Worm (Caenorhabditis elegans) whole organism, L2 larva: ENCODE data around the gene F49F1.11.

ENCODE experiments used
- R02D3.7 ChIP-seq: fragments of 150-350 bp; optimal IDR thresholded peaks from 2 replicates; lab custom pipeline; 2014; ENCODE audit warnings: missing biosample characterization, missing genetic modification characterization
- blmp-1 ChIP-seq: sonication (generic microtip); optimal IDR thresholded peaks from 2 replicates; lab custom pipeline; 2017; ENCODE audit warnings: missing genetic modification characterization, mild to moderate bottlenecking, missing compliant biosample characterization, antibody characterized with exemption, moderate library complexity; ENCODE audit not compliant: insufficient read depth
- crh-2 ChIP-seq: sonication (generic microtip); optimal IDR thresholded peaks from 2 replicates; lab custom pipeline; 2017; ENCODE audit warnings: missing biosample characterization, missing genetic modification characterization
- lin-11 ChIP-seq: fragments of 150-350 bp; sonication (generic microtip); optimal IDR thresholded peaks from 2 replicates; lab custom pipeline; 2014; ENCODE audit warnings: missing biosample characterization, missing genetic modification characterization, inconsistent platforms, mixed read lengths
- mbf-1 ChIP-seq: sonication (generic microtip); optimal IDR thresholded peaks from 2 replicates; lab custom pipeline; 2017; ENCODE audit warnings: missing biosample characterization, missing genetic modification characterization
- nhr-12 ChIP-seq: fragments of 150-350 bp; optimal IDR thresholded peaks from 2 replicates; lab custom pipeline; 2014; ENCODE audit warnings: missing biosample characterization, missing genetic modification characterization
- nhr-23 ChIP-seq: fragments of 150-350 bp; optimal IDR thresholded peaks from 2 replicates; lab custom pipeline; 2014; ENCODE audit warnings: missing biosample characterization, missing genetic modification reagents, missing genetic modification characterization
- sma-9 ChIP-seq, 2 experiments: fragments of 150-350 bp in 1 of 2; sonication (generic microtip) in 1 of 2; optimal IDR thresholded peaks; 2 replicates each; lab custom pipeline; 2014 to 2016; ENCODE audit warnings: missing genetic modification characterization in 2 of 2, mild to moderate bottlenecking in 1 of 2, missing biosample characterization in 1 of 2, missing compliant biosample characterization in 1 of 2, missing genetic modification reagents in 1 of 2, moderate library complexity in 1 of 2
- snpc-4 ChIP-seq: fragments of 150-350 bp; optimal IDR thresholded peaks from 2 replicates; lab custom pipeline; 2014; ENCODE audit warnings: missing biosample characterization, missing genetic modification characterization
- zag-1 ChIP-seq: fragments of 150-350 bp; optimal IDR thresholded peaks from 2 replicates; lab custom pipeline; 2014; ENCODE audit warnings: missing biosample characterization, missing genetic modification characterization

F49F1.11 gene

DNA sequence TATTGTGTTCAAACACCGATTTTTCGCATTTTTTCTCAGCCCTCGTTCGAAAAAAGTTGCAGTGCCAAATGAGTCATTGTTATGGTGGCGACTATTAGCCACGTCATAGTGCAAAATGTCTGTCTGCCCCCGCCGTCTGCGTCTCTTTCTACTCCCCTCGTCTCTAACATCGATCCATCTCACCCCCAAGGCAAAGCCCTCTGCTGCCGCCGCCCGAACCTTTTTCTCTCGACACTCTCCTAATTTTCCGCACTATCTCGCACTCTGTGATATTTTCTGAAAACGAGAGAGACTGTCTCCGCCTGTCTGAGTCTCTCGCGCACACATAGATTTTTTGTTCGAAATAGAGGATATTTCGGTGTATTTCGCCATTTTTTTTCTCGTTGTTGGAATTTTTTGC is 48.1 kb downstream of the F49F1.11 start (continued):
- TF ChIP-seq crh-2 (tag; lab: Kevin White, UChicago) = peak; percentile 96
- peak; percentile 4 for TF ChIP-seq lin-11 (tag; lab: Kevin White, UChicago)
- no peak for TF ChIP-seq R02D3.7 (tag; lab: Kevin White, UChicago)
- TF ChIP-seq blmp-1 (tag; lab: Kevin White, UChicago) = no peak
- peak; percentile 54 for TF ChIP-seq zag-1
- TF ChIP-seq sma-9 (GFP tag; optimal IDR thresholded peaks at IDR 0.05; lab: Kevin White, UChicago) = peak; percentile 89
- no peak for TF ChIP-seq sma-9 (tag; optimal IDR thresholded peaks at IDR 0.05; lab: Kevin White, UChicago)
- no peak for TF ChIP-seq mbf-1 (tag; lab: Kevin White, UChicago)
- peak; percentile 49 for TF ChIP-seq snpc-4 (tag; lab: Kevin White, UChicago)
- TF ChIP-seq nhr-12 (tag; lab: Kevin White, UChicago) = no peak
- TF ChIP-seq nhr-23 (tag; lab: Kevin White, UChicago) = no peak
